Worm (Caenorhabditis elegans) whole organism, midembryonic: ENCODE data around the gene sor-1.

Source experiments
- T22C8.4 ChIP-seq: fragments of 200-800 bp; sonication (Bioruptor generic); IDR thresholded peaks from 2 replicates; pipeline ENCODE4 v1.3.6; 2022; ENCODE audit warnings: missing genetic modification characterization, missing compliant biosample characterization
- cog-1 ChIP-seq: sonication (generic microtip); optimal IDR thresholded peaks from 2 replicates; lab custom pipeline; 2016; ENCODE audit warnings: missing genetic modification characterization, missing compliant biosample characterization
- flt-1 ChIP-seq: fragments of 200-800 bp; sonication (Bioruptor generic); IDR thresholded peaks from 2 replicates; pipeline ENCODE4 v1.3.6; 2022; ENCODE audit warnings: missing genetic modification characterization, missing compliant biosample characterization
- klf-2 ChIP-seq: fragments of 200-800 bp; sonication (Bioruptor generic); conservative IDR thresholded peaks from 2 replicates; pipeline ENCODE4 v1.3.6; 2022; ENCODE audit warnings: missing genetic modification reagents, missing genetic modification characterization, missing compliant biosample characterization
- med-1 ChIP-seq: sonication (generic microtip); optimal IDR thresholded peaks from 2 replicates; lab custom pipeline; 2017; ENCODE audit warnings: missing genetic modification characterization, mild to moderate bottlenecking, missing compliant biosample characterization, antibody characterized with exemption, missing genetic modification reagents; ENCODE audit not compliant: insufficient read depth
- ref-1 ChIP-seq: fragments of 200-800 bp; sonication (Bioruptor generic); conservative IDR thresholded peaks from 2 replicates; pipeline ENCODE4 v1.3.6; 2022; ENCODE audit warnings: missing genetic modification reagents, missing genetic modification characterization, missing compliant biosample characterization
- tab-1 ChIP-seq: fragments of 200-800 bp; sonication (Bioruptor generic); IDR thresholded peaks from 2 replicates; pipeline ENCODE4 v1.3.6; 2022; ENCODE audit warnings: missing genetic modification characterization, missing compliant biosample characterization
- ztf-23 ChIP-seq: fragments of 200-800 bp; sonication (Bioruptor generic); IDR thresholded peaks from 2 replicates; pipeline ENCODE4 v1.3.6; 2022; ENCODE audit warnings: missing genetic modification reagents, missing genetic modification characterization, missing compliant biosample characterization
- ztf-29 ChIP-seq: fragments of 200-800 bp; sonication (Bioruptor generic); IDR thresholded peaks from 2 replicates; pipeline ENCODE4 v1.3.6; 2022; ENCODE audit warnings: missing genetic modification reagents, missing genetic modification characterization, missing compliant biosample characterization

Gene sor-1

DNA sequence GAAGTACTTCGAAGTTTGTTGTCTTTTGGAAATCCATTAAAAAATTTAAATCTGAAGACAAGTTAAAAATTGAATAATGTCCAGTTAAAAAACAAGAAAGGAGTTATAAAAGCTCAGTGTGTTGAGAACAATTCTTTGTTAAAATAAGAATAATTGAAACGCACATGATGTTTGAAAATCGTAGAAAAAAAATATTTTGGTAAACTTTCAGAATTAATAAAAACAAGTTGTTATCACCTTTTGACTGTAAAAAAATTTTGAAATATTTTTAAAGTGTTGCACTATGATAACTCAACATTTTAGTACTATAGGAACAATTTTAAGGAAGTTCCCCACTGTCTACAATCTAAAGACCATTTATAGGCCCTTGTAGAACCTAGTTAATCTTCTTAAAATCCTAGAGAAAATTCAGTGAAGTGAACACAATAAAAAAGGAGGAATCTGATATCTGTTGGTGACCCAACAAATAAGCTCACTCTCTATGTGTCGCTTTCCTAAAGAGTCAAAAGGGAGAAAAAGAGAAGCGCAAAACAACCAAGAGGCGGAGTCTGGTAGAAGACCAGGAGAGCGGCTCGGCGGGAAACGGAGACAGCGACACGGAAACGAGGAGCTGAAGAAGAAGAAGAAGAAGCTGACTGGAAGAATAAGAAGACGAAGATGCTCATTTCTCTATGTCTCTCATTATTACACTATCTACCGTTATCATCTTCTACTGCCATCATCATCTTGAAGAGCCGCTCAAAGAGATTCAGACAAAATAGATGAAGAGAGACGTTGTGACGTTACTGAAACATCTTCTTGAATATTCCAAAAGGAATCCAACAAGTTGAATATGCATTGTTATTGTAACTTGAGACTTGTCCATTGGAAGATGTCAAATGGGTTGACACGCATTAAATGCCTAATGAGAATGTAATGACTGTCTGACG lies 23.3 kb upstream of the sor-1 start, which contains the start of gene ZK353.10:
TSS of gene ZK353.10 (minus strand) at position 51 of the 929 bp plus-strand sequence.
- TF ChIP-seq T22C8.4 (GFP tag; lab: Robert Waterston, UW): no peak
- no peak for TF ChIP-seq tab-1 (GFP tag; lab: Robert Waterston, UW)
- no peak for TF ChIP-seq klf-2 (GFP tag; lab: Robert Waterston, UW)
- TF ChIP-seq flt-1 (GFP tag; lab: Robert Waterston, UW): no peak
- no peak for TF ChIP-seq med-1 (GFP tag; lab: Kevin White, UChicago)
- TF ChIP-seq ztf-23 (GFP tag; lab: Robert Waterston, UW): no peak
- no peak for TF ChIP-seq ref-1 (GFP tag; lab: Robert Waterston, UW)
- no peak for TF ChIP-seq cog-1 (tag; lab: Kevin White, UChicago)
- TF ChIP-seq ztf-29 (GFP tag; lab: Robert Waterston, UW): no peak

DNA sequence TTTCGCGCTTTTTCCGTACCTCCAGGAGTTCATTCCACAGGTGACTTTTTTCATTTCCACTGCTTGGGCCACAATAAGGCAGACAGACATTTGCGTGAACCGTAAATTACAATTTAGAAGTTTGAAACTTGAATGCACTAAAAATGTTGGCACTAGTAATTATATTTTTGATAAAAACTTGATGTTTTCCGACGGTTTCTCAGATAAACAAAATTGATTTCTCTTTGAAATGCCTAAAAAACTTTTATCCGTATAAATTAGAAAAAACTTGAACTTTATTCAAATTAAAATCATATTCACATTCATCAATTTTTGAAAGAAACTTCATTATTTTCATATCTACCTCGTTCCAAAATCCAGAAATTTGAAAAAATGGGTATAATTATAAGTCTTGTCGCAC lies 22.3 kb upstream of the sor-1 start, which contains the start of gene ZK353.3:
TSS of gene ZK353.3 (plus strand) at position 301 of the 400 bp plus-strand sequence.
- TF ChIP-seq ztf-29 (GFP tag; lab: Robert Waterston, UW) (no peak), flt-1 (GFP tag; lab: Robert Waterston, UW) (no peak), cog-1 (tag; lab: Kevin White, UChicago) (no peak), ztf-23 (GFP tag; lab: Robert Waterston, UW) (no peak), klf-2 (GFP tag; lab: Robert Waterston, UW) (no peak), T22C8.4 (GFP tag; lab: Robert Waterston, UW) (no peak), ref-1 (GFP tag; lab: Robert Waterston, UW) (no peak), med-1 (GFP tag; lab: Kevin White, UChicago) (no peak), tab-1 (GFP tag; lab: Robert Waterston, UW) (no peak)

DNA sequence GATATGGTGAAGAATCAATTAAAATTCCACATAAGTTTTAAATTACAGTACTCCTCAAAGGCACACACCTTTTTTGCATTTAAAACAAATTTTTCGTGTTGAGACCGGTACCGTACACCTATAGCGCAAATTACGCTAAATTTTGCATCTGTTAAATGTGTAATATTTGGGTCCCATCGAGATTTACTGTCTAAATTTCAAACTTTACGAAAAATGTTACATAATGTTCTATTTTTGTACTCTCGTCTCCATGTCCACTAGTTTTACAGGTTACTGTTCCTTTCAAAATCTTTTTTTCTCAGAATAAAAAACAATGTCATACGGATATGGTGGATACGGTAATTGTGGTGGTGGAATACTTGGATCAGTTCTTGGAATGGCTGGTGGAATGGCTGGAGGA lies 19.6 kb upstream of the sor-1 start, which contains the start of gene ZK353.2:
TSS of gene ZK353.2 (plus strand) at position 301 of the 400 bp plus-strand sequence.
- TF ChIP-seq med-1 (GFP tag; lab: Kevin White, UChicago) (no peak), cog-1 (tag; lab: Kevin White, UChicago) (no peak), T22C8.4 (GFP tag; lab: Robert Waterston, UW) (no peak), klf-2 (GFP tag; lab: Robert Waterston, UW) (no peak), ztf-29 (GFP tag; lab: Robert Waterston, UW) (no peak), flt-1 (GFP tag; lab: Robert Waterston, UW) (no peak), ztf-23 (GFP tag; lab: Robert Waterston, UW) (no peak), tab-1 (GFP tag; lab: Robert Waterston, UW) (no peak), ref-1 (GFP tag; lab: Robert Waterston, UW) (no peak)

DNA sequence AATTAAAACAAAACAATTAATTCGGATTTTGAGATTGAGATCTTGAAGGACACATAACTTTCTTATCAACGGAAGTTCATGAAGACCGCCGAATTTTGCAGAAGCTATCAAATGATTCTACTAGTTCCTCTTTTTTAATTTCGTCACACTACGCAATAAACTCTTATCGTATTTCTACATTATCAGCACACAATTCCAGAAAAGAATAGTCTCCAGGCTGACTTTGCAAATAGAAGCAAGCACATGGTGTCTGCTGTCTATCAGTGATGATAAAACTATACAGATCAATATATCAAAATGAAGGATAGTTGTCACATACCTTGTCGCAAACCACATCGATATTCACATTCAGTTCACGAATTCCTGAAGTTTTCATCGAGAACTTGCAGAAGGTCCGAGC lies 17.5 kb upstream of the sor-1 start:
- TF ChIP-seq tab-1 (GFP tag; lab: Robert Waterston, UW): no peak
- TF ChIP-seq ztf-29 (GFP tag; lab: Robert Waterston, UW): no peak
- no peak for TF ChIP-seq klf-2 (GFP tag; lab: Robert Waterston, UW)
- TF ChIP-seq ztf-23 (GFP tag; lab: Robert Waterston, UW): no peak
- TF ChIP-seq med-1 (GFP tag; lab: Kevin White, UChicago): no peak
- no peak for TF ChIP-seq ref-1 (GFP tag; lab: Robert Waterston, UW)
- no peak for TF ChIP-seq flt-1 (GFP tag; lab: Robert Waterston, UW)
- TF ChIP-seq cog-1 (tag; lab: Kevin White, UChicago): no peak
- TF ChIP-seq T22C8.4 (GFP tag; lab: Robert Waterston, UW): no peak

DNA sequence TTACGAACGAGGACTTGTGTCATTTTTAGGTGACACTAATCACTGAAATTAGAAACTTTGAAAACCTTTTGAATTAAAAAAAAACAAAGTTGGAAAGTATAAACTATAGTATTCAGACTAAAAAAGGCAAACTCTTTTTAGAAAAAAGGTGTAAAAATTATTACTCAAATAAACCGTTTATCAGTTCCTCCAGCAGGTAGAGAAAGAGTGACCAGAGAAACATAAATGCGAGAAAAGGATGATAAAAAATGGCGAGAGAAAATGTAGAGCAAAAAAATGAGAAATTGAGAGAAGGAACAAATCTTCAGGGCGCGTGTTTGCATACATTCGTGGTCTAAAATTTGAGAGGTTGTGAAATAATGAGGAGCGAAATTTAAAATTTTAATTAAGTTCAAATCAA lies 16.1 kb upstream of the sor-1 start, which contains the start of gene lap-1:
TSS of gene lap-1 (minus strand) at position 42 of the 400 bp plus-strand sequence.
- TF ChIP-seq med-1 (GFP tag; lab: Kevin White, UChicago): no peak
- TF ChIP-seq flt-1 (GFP tag; lab: Robert Waterston, UW): no peak
- no peak for TF ChIP-seq tab-1 (GFP tag; lab: Robert Waterston, UW)
- TF ChIP-seq ztf-23 (GFP tag; lab: Robert Waterston, UW): no peak
- TF ChIP-seq T22C8.4 (GFP tag; lab: Robert Waterston, UW): no peak
- TF ChIP-seq ref-1 (GFP tag; lab: Robert Waterston, UW): no peak
- TF ChIP-seq klf-2 (GFP tag; lab: Robert Waterston, UW): no peak

DNA sequence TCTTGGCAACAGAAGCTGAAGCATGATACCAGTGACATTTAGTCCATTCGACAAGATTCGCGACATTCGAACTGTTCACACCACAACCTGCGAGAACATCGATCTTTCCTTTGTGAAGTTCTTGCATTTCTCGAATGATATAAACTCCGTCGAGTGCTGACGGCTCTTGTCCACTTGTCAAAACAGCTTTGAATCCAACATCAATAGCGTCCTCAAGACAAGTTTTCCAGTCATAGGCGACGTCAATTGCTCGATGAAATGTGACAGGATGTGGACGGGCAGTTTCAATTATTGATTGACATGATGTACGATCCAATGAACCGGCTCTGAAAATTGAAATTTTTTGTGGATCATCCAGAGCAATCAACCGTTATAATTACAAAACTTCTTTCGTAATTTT lies 15.3 kb upstream of the sor-1 start:
- TF ChIP-seq klf-2 (GFP tag; lab: Robert Waterston, UW): no peak
- no peak for TF ChIP-seq med-1 (GFP tag; lab: Kevin White, UChicago)
- TF ChIP-seq T22C8.4 (GFP tag; lab: Robert Waterston, UW): no peak
- no peak for TF ChIP-seq ztf-23 (GFP tag; lab: Robert Waterston, UW)
- TF ChIP-seq tab-1 (GFP tag; lab: Robert Waterston, UW): no peak
- TF ChIP-seq ref-1 (GFP tag; lab: Robert Waterston, UW): no peak
- TF ChIP-seq cog-1 (tag; lab: Kevin White, UChicago): no peak
- no peak for TF ChIP-seq flt-1 (GFP tag; lab: Robert Waterston, UW)
- TF ChIP-seq ztf-29 (GFP tag; lab: Robert Waterston, UW): no peak

DNA sequence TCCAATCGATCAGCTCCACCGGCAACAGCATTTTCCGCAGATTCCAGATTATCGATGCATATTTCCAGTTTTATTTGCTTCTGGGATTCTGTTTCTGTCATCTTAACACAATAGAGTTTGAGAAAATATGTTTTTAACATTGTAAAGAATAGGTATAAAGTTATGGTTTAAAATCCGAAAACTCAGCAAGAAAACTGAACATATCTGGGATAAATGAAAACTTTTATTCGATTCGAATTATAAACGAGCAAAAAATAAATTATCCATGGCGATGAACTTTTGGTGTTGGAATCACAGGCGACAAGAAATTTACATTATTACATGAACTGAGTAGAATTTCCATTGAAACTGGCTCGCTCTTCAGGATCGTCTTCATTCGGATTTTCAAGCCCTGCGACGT lies 14.5 kb upstream of the sor-1 start, which contains the start of gene cutc-1:
TSS of gene cutc-1 (minus strand) at position 101 of the 400 bp plus-strand sequence.
- TF ChIP-seq med-1 (GFP tag; lab: Kevin White, UChicago) (no peak), flt-1 (GFP tag; lab: Robert Waterston, UW) (no peak), ref-1 (GFP tag; lab: Robert Waterston, UW) (no peak), ztf-23 (GFP tag; lab: Robert Waterston, UW) (no peak), T22C8.4 (GFP tag; lab: Robert Waterston, UW) (no peak), ztf-29 (GFP tag; lab: Robert Waterston, UW) (no peak), cog-1 (tag; lab: Kevin White, UChicago) (no peak), klf-2 (GFP tag; lab: Robert Waterston, UW) (no peak), tab-1 (GFP tag; lab: Robert Waterston, UW) (no peak)
